Worm (Caenorhabditis elegans) whole organism, young adult: ENCODE measurements around the gene Y42H9AR.4.
A peak's percentile ranks its signal among the peaks of the same experiment; 100 is the strongest.

Source experiments
- B0336.3 ChIP-seq: fragments of 200-800 bp; sonication (Bioruptor generic); IDR thresholded peaks from 2 replicates; pipeline ENCODE4 v1.3.6; 2022; ENCODE audit warnings: missing genetic modification characterization, missing compliant biosample characterization
- C06A6.2 ChIP-seq: fragments of 200-800 bp; sonication (Bioruptor generic); conservative IDR thresholded peaks from 2 replicates; pipeline ENCODE4 v1.3.6; 2022; ENCODE audit warnings: missing genetic modification characterization, missing compliant biosample characterization
- C17E4.6 ChIP-seq: fragments of 200-800 bp; sonication (Bioruptor generic); IDR thresholded peaks from 2 replicates; pipeline ENCODE4 v1.3.6; 2022; ENCODE audit warnings: missing genetic modification reagents, missing genetic modification characterization, missing compliant biosample characterization
- F23B12.7 ChIP-seq: sonication (generic microtip); optimal IDR thresholded peaks from 2 replicates; lab custom pipeline; 2017; ENCODE audit warnings: missing genetic modification characterization, mild to moderate bottlenecking, missing compliant biosample characterization, antibody characterized with exemption, moderate library complexity; ENCODE audit not compliant: insufficient read depth
- F57A8.1 ChIP-seq: fragments of 200-800 bp; sonication (Bioruptor generic); optimal IDR thresholded peaks from 2 replicates; lab custom pipeline; 2018; ENCODE audit warnings: mild to moderate bottlenecking, missing genetic modification characterization, moderate library complexity, missing compliant biosample characterization
- F57C9.4 ChIP-seq: sonication (generic microtip); optimal IDR thresholded peaks from 2 replicates; lab custom pipeline; 2017; ENCODE audit warnings: mild to moderate bottlenecking, missing genetic modification characterization, missing compliant biosample characterization
- Y67H2A.10 ChIP-seq: fragments of 200-800 bp; sonication (Bioruptor generic); conservative IDR thresholded peaks from 2 replicates; pipeline ENCODE4 v1.3.6; 2022; ENCODE audit warnings: missing genetic modification reagents, missing genetic modification characterization, missing compliant biosample characterization
- ZK185.1 ChIP-seq: sonication (generic microtip); optimal IDR thresholded peaks from 2 replicates; lab custom pipeline; 2016; ENCODE audit warnings: mild to moderate bottlenecking, missing genetic modification characterization, missing compliant biosample characterization; ENCODE audit not compliant: poor library complexity, severe bottlenecking
- akir-1 ChIP-seq: fragments of 200-800 bp; sonication (Bioruptor generic); optimal IDR thresholded peaks from 2 replicates; lab custom pipeline; 2018; ENCODE audit warnings: mild to moderate bottlenecking, missing genetic modification characterization, moderate library complexity, missing compliant biosample characterization
- attf-3 ChIP-seq: fragments of 200-800 bp; sonication (Bioruptor generic); conservative IDR thresholded peaks from 2 replicates; pipeline ENCODE4 v1.3.6; 2022; ENCODE audit warnings: missing genetic modification reagents, missing genetic modification characterization, missing compliant biosample characterization
- attf-6 ChIP-seq: fragments of 200-800 bp; sonication (Bioruptor generic); IDR thresholded peaks from 2 replicates; pipeline ENCODE4 v1.3.6; 2022; ENCODE audit warnings: missing genetic modification reagents, missing genetic modification characterization, missing compliant biosample characterization
- cebp-1 ChIP-seq, 2 experiments: fragments of 200-800 bp in 1 of 2; sonication (Bioruptor generic) in 1 of 2; sonication (generic microtip) in 1 of 2; IDR thresholded peaks in 1 of 2; optimal IDR thresholded peaks in 1 of 2; 2 replicates each; pipeline versions ENCODE4 v1.3.6 to Lab custom; 2017 to 2022; ENCODE audit warnings: missing compliant biosample characterization in 2 of 2, missing genetic modification characterization in 2 of 2, mild to moderate bottlenecking in 1 of 2, missing genetic modification reagents in 1 of 2, moderate library complexity in 1 of 2
- cebp-2 ChIP-seq: fragments of 200-800 bp; sonication (Bioruptor generic); IDR thresholded peaks from 2 replicates; pipeline ENCODE4 v1.3.6; 2022; ENCODE audit warnings: missing genetic modification characterization, missing compliant biosample characterization
- ceh-27 ChIP-seq: fragments of 200-800 bp; sonication (Bioruptor generic); optimal IDR thresholded peaks from 2 replicates; lab custom pipeline; 2018; ENCODE audit warnings: mild to moderate bottlenecking, missing genetic modification characterization, moderate library complexity, missing compliant biosample characterization
- chd-7 ChIP-seq: sonication (generic microtip); optimal IDR thresholded peaks from 2 replicates; lab custom pipeline; 2016; ENCODE audit warnings: mild to moderate bottlenecking, missing genetic modification characterization, moderate library complexity, missing compliant biosample characterization
- die-1 ChIP-seq: sonication (generic microtip); optimal IDR thresholded peaks from 2 replicates; lab custom pipeline; 2016; ENCODE audit warnings: missing genotype, mild to moderate bottlenecking, missing genetic modification characterization, missing compliant biosample characterization
- egrh-3 ChIP-seq: fragments of 200-800 bp; sonication (Bioruptor generic); IDR thresholded peaks from 2 replicates; pipeline ENCODE4 v1.3.6; 2022; ENCODE audit warnings: missing genetic modification reagents, missing genetic modification characterization, missing compliant biosample characterization
- ekl-4 ChIP-seq: fragments of 200-800 bp; sonication (Bioruptor generic); IDR thresholded peaks from 2 replicates; pipeline ENCODE4 v1.3.6; 2022; ENCODE audit warnings: missing genetic modification reagents, missing genetic modification characterization, missing compliant biosample characterization
- him-1 ChIP-seq: sonication (generic microtip); optimal IDR thresholded peaks from 2 replicates; lab custom pipeline; 2016; ENCODE audit warnings: missing genotype, missing genetic modification reagents, missing genetic modification characterization, missing compliant biosample characterization
- hmg-20 ChIP-seq: fragments of 200-800 bp; sonication (Bioruptor generic); IDR thresholded peaks from 2 replicates; pipeline ENCODE4 v1.3.6; 2022; ENCODE audit warnings: missing genetic modification reagents, missing genetic modification characterization, missing compliant biosample characterization
- hsf-1 ChIP-seq: fragments of 200-800 bp; sonication (Bioruptor generic); IDR thresholded peaks from 2 replicates; pipeline ENCODE4 v1.3.6; 2022; ENCODE audit warnings: missing genetic modification reagents, missing genetic modification characterization, missing compliant biosample characterization
- lag-1 ChIP-seq: fragments of 200-800 bp; sonication (Bioruptor generic); IDR thresholded peaks from 2 replicates; pipeline ENCODE4 v1.3.6; 2022; ENCODE audit warnings: missing genetic modification reagents, missing genetic modification characterization, missing compliant biosample characterization
- let-526 ChIP-seq: fragments of 200-800 bp; sonication (Bioruptor generic); IDR thresholded peaks from 2 replicates; pipeline ENCODE4 v1.3.6; 2022; ENCODE audit warnings: missing genetic modification reagents, missing genetic modification characterization, missing compliant biosample characterization
- lsy-27 ChIP-seq: sonication (generic microtip); optimal IDR thresholded peaks from 2 replicates; lab custom pipeline; 2017; ENCODE audit warnings: missing genetic modification characterization, mild to moderate bottlenecking, missing compliant biosample characterization, antibody characterized with exemption, missing genotype, borderline replicate concordance; ENCODE audit not compliant: insufficient read depth
- madf-6 ChIP-seq: fragments of 200-800 bp; sonication (Bioruptor generic); IDR thresholded peaks from 2 replicates; pipeline ENCODE4 v1.3.6; 2022; ENCODE audit warnings: missing genetic modification reagents, missing genetic modification characterization, missing compliant biosample characterization
- mcd-1 ChIP-seq: fragments of 200-800 bp; sonication (Bioruptor generic); IDR thresholded peaks from 2 replicates; pipeline ENCODE4 v1.3.6; 2022; ENCODE audit warnings: missing genetic modification reagents, missing genetic modification characterization, missing compliant biosample characterization
- mes-4 ChIP-seq: sonication (generic microtip); optimal IDR thresholded peaks from 2 replicates; lab custom pipeline; 2016; ENCODE audit warnings: missing genotype, missing genetic modification characterization, missing compliant biosample characterization
- nhr-90 ChIP-seq: sonication (generic microtip); optimal IDR thresholded peaks from 2 replicates; lab custom pipeline; 2016; ENCODE audit warnings: missing genotype, mild to moderate bottlenecking, missing genetic modification characterization, missing compliant biosample characterization
- pha-4 ChIP-seq: fragments of 150-350 bp; sonication (generic microtip); optimal IDR thresholded peaks from 2 replicates; lab custom pipeline; 2014; ENCODE audit warnings: missing biosample characterization, missing genetic modification reagents, missing genetic modification characterization
- rec-8 ChIP-seq, 2 experiments: sonication (generic microtip); optimal IDR thresholded peaks; 2 replicates each; lab custom pipeline; 2016; ENCODE audit warnings: mild to moderate bottlenecking in 2 of 2, missing genetic modification characterization in 2 of 2, missing genetic modification reagents in 2 of 2, missing genotype in 2 of 2, missing biosample characterization in 1 of 2, missing compliant biosample characterization in 1 of 2, moderate library complexity in 1 of 2
- rpc-1 ChIP-seq, 2 experiments: fragments of 150-350 bp in 1 of 2; sonication (generic microtip) in 1 of 2; optimal IDR thresholded peaks; 2 replicates each; lab custom pipeline; 2014 to 2018; ENCODE audit warnings: missing biosample characterization in 1 of 2, missing genetic modification characterization in 1 of 2, missing genetic modification reagents in 1 of 2, missing genotype in 1 of 2
- snpc-1.1 ChIP-seq: sonication (generic microtip); optimal IDR thresholded peaks from 2 replicates; lab custom pipeline; 2017; ENCODE audit warnings: missing genetic modification characterization, mild to moderate bottlenecking, missing compliant biosample characterization, antibody characterized with exemption, moderate library complexity, missing genotype, missing genetic modification reagents; ENCODE audit not compliant: insufficient read depth
- sptf-2 ChIP-seq: fragments of 200-800 bp; sonication (Bioruptor generic); optimal IDR thresholded peaks from 2 replicates; lab custom pipeline; 2018; ENCODE audit warnings: mild to moderate bottlenecking, missing genetic modification characterization, missing compliant biosample characterization
- tbx-9 ChIP-seq: sonication (generic microtip); optimal IDR thresholded peaks from 2 replicates; lab custom pipeline; 2016; ENCODE audit warnings: borderline replicate concordance, missing genetic modification characterization, inconsistent platforms, missing compliant biosample characterization
- unc-130 ChIP-seq: sonication (generic microtip); optimal IDR thresholded peaks from 2 replicates; lab custom pipeline; 2016; ENCODE audit warnings: missing genetic modification reagents, missing genetic modification characterization, missing compliant biosample characterization
- zfh-2 ChIP-seq: fragments of 200-800 bp; sonication (Bioruptor generic); conservative IDR thresholded peaks from 2 replicates; pipeline ENCODE4 v1.3.6; 2022; ENCODE audit warnings: missing genetic modification reagents, missing genetic modification characterization, missing compliant biosample characterization
- ztf-28 ChIP-seq: fragments of 200-800 bp; sonication (Bioruptor generic); IDR thresholded peaks from 2 replicates; pipeline ENCODE4 v1.3.6; 2022; ENCODE audit warnings: missing genetic modification reagents, missing genetic modification characterization, missing compliant biosample characterization

Y42H9AR.4 gene

DNA sequence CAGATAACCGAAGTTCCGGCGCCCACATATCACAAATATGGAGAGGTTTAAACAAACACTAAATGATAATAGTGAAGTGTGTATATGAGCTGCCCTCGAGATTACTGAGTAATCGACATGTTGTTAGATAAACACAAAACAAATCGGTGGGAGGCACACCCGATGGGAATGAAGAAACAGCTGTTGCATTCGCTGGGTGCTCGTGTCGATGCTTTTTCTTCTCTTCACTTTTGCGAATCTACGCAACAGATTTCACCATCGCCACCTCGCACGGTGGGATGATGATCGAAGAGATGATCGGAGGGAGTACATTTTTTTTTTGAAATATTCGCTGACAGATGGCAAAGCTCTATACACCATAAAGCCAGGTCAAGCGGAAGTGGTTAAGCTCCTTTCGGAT lies 43.7 kb downstream of the Y42H9AR.4 start:
- TF ChIP-seq F57A8.1 (GFP tag; lab: Kevin White, UChicago), result no peak
- TF ChIP-seq C06A6.2 (GFP tag; lab: Robert Waterston, UW), result no peak
- no peak for TF ChIP-seq C17E4.6 (GFP tag; lab: Robert Waterston, UW)
- no peak for TF ChIP-seq hsf-1
- no peak for TF ChIP-seq lag-1
- TF ChIP-seq rpc-1 (optimal IDR thresholded peaks at IDR 0.05; lab: Kevin White, UChicago), result no peak
- no peak for TF ChIP-seq rpc-1 (tag; optimal IDR thresholded peaks at IDR 0.05; lab: Kevin White, UChicago)
- TF ChIP-seq let-526 (GFP tag; lab: Robert Waterston, UW), result no peak
- TF ChIP-seq F23B12.7 (tag; lab: Kevin White, UChicago), result no peak
- TF ChIP-seq unc-130 (GFP tag; lab: Kevin White, UChicago), result no peak
- TF ChIP-seq zfh-2, result no peak
- TF ChIP-seq cebp-2 (GFP tag; lab: Robert Waterston, UW), result no peak
- TF ChIP-seq sptf-2 (GFP tag; lab: Kevin White, UChicago), result no peak
- TF ChIP-seq attf-3 (GFP tag; lab: Robert Waterston, UW), result no peak

DNA sequence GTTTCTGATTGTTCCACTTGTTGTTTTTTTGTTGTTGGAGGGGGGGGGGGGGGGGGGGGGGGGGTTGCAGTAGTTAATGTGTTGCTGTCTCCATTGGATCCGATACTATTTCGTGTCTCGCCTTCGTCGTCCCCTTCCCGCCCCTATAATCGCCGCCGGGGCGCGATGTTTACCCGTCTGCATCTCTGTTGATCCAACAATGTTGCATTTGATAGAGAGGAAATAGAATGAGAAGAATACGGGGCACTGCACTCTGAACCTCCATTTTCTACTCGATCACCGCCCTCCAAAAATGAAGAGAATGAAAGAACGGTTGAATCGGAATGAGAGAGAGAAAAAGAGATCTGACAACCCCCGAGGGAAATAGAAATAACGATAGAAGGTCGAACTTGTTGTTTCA lies 44.3 kb downstream of the Y42H9AR.4 start:
- TF ChIP-seq ekl-4 (GFP tag; lab: Robert Waterston, UW), result 0 out of 2 replicates have a peak, but pooled peaks have one; percentile 9
- TF ChIP-seq mcd-1 (GFP tag; lab: Robert Waterston, UW), result peak; percentile 8; the same call in 1 of the 2 replicates
- no peak for TF ChIP-seq him-1
- TF ChIP-seq die-1 (tag; lab: Kevin White, UChicago), result no peak
- TF ChIP-seq ceh-27 (GFP tag; lab: Kevin White, UChicago), result no peak
- no peak for TF ChIP-seq chd-7 (tag; lab: Kevin White, UChicago)
- no peak for TF ChIP-seq C17E4.6 (GFP tag; lab: Robert Waterston, UW)
- no peak for TF ChIP-seq lsy-27 (tag; lab: Kevin White, UChicago)
- no peak for TF ChIP-seq snpc-1.1
- TF ChIP-seq ztf-28 (GFP tag; lab: Robert Waterston, UW), result no peak
- no peak for TF ChIP-seq akir-1 (GFP tag; lab: Kevin White, UChicago)
- no peak for TF ChIP-seq nhr-90 (tag; lab: Kevin White, UChicago)
- TF ChIP-seq egrh-3, result peak; percentile 85; the same call in 1 of the 2 replicates
- TF ChIP-seq rec-8 (tag; optimal IDR thresholded peaks at IDR 0.05; lab: Kevin White, UChicago), result no peak
- no peak for TF ChIP-seq F57C9.4 (tag; lab: Kevin White, UChicago)
- TF ChIP-seq C06A6.2 (GFP tag; lab: Robert Waterston, UW), result 0 out of 2 replicates have a peak, but pooled peaks have one; percentile 36
- no peak for TF ChIP-seq tbx-9 (tag; lab: Kevin White, UChicago)
- no peak for TF ChIP-seq Y67H2A.10 (GFP tag; lab: Robert Waterston, UW)
- TF ChIP-seq madf-6 (GFP tag; lab: Robert Waterston, UW), result no peak
- TF ChIP-seq B0336.3, result no peak
- TF ChIP-seq mes-4 (tag; lab: Kevin White, UChicago), result no peak
- no peak for TF ChIP-seq hmg-20 (GFP tag; lab: Robert Waterston, UW)
- no peak for TF ChIP-seq attf-6 (GFP tag; lab: Robert Waterston, UW)
- no peak for TF ChIP-seq ZK185.1
- no peak for TF ChIP-seq pha-4 (tag; lab: Kevin White, UChicago)
- TF ChIP-seq zfh-2, result peak; percentile 89
- TF ChIP-seq cebp-1 (GFP tag; IDR thresholded peaks at IDR 0.05; lab: Robert Waterston, UW), result no peak
- peak; percentile 29 for TF ChIP-seq cebp-1 (tag; optimal IDR thresholded peaks at IDR 0.05; lab: Kevin White, UChicago)
